Worm (Caenorhabditis elegans) whole organism, mixed stage, embryonic: ENCODE data around the gene ssp-10.

Experiments used
- blmp-1 ChIP-seq: fragments of 150-350 bp; optimal IDR thresholded peaks from 2 replicates; lab custom pipeline; 2014; ENCODE audit warnings: missing biosample characterization, missing genetic modification characterization
- elt-1 ChIP-seq: sonication (generic microtip); optimal IDR thresholded peaks from 2 replicates; lab custom pipeline; 2017; ENCODE audit warnings: missing genetic modification characterization, mild to moderate bottlenecking, missing compliant biosample characterization, antibody characterized with exemption, moderate library complexity, borderline replicate concordance; ENCODE audit not compliant: insufficient read depth
- elt-3 ChIP-seq: fragments of 150-350 bp; optimal IDR thresholded peaks from 2 replicates; lab custom pipeline; 2014; ENCODE audit warnings: missing biosample characterization, missing genetic modification characterization
- lin-13 ChIP-seq: fragments of 150-350 bp; optimal IDR thresholded peaks from 2 replicates; lab custom pipeline; 2014; ENCODE audit warnings: missing biosample characterization, missing genetic modification characterization
- nhr-237 ChIP-seq: fragments of 150-350 bp; optimal IDR thresholded peaks from 2 replicates; lab custom pipeline; 2014; ENCODE audit warnings: missing biosample characterization, missing genetic modification characterization
- pha-4 ChIP-seq: fragments of 150-350 bp; optimal IDR thresholded peaks from 2 replicates; lab custom pipeline; 2018; ENCODE audit warnings: missing biosample characterization, missing genetic modification reagents, missing genetic modification characterization
- snpc-4 ChIP-seq: fragments of 150-350 bp; optimal IDR thresholded peaks from 2 replicates; lab custom pipeline; 2014; ENCODE audit warnings: missing biosample characterization, missing genetic modification characterization
- sptf-1 ChIP-seq: sonication (generic microtip); optimal IDR thresholded peaks from 2 replicates; lab custom pipeline; 2017; ENCODE audit warnings: mild to moderate bottlenecking, missing genetic modification characterization, moderate library complexity, missing compliant biosample characterization
- tbx-8 ChIP-seq: fragments of 200-800 bp; sonication (Bioruptor generic); optimal IDR thresholded peaks from 2 replicates; lab custom pipeline; 2018; ENCODE audit warnings: mild to moderate bottlenecking, missing genetic modification characterization, moderate library complexity, missing compliant biosample characterization
- unc-39 ChIP-seq: fragments of 150-350 bp; optimal IDR thresholded peaks from 2 replicates; lab custom pipeline; 2014; ENCODE audit warnings: missing biosample characterization, missing genetic modification characterization
- unc-62 ChIP-seq: fragments of 150-350 bp; optimal IDR thresholded peaks from 2 replicates; lab custom pipeline; 2014; ENCODE audit warnings: missing biosample characterization, missing genetic modification reagents, missing genetic modification characterization

- no peak for TF ChIP-seq unc-39 (tag; lab: Kevin White, UChicago)
- TF ChIP-seq blmp-1 = no peak
- TF ChIP-seq lin-13 (tag; lab: Kevin White, UChicago) = no peak
- TF ChIP-seq sptf-1 (tag; lab: Kevin White, UChicago) = no peak
- no peak for TF ChIP-seq unc-62 (GFP tag; lab: Kevin White, UChicago)
- no peak for TF ChIP-seq tbx-8 (GFP tag; lab: Kevin White, UChicago)
- TF ChIP-seq snpc-4 (tag; lab: Kevin White, UChicago) = no peak
- no peak for TF ChIP-seq nhr-237 (tag; lab: Kevin White, UChicago)
- TF ChIP-seq pha-4 (tag; lab: Kevin White, UChicago) = no peak
- no peak for TF ChIP-seq elt-3 (tag; lab: Kevin White, UChicago)
- no peak for TF ChIP-seq elt-1 (tag; lab: Kevin White, UChicago)
Measured at ce11 chrIV:9821621-9822020, 29.2 kb downstream of the ssp-10 start, which contains the start of gene col-123.
